Fruit fly (Drosophila melanogaster): ENCODE results near the gene CG44227.

Gene CG44227

dm6 chr3R:8650741-8651140 is 34.2 kb downstream of the CG44227 start, which contains the start of the genes Mkk4 and SLIRP2 (continued):
- peak; percentile 99 for TF ChIP-seq CG18619 (GFP tag; optimal IDR thresholded peaks at IDR 0.05)
- TF ChIP-seq Ravus (GFP tag; IDR thresholded peaks at IDR 0.05), result peak; percentile 97
- peak; percentile 99 for TF ChIP-seq CG15696 (tag; optimal IDR thresholded peaks at IDR 0.05)
- peak; percentile 87 for TF ChIP-seq Dref (GFP tag; IDR thresholded peaks at IDR 0.05)
- peak; percentile 73 for TF ChIP-seq pros (GFP tag; optimal IDR thresholded peaks at IDR 0.05)
- peak; percentile 45 for TF ChIP-seq gfzf (GFP tag; optimal IDR thresholded peaks at IDR 0.05)
- TF ChIP-seq Aef1 (GFP tag; IDR thresholded peaks at IDR 0.05), result peak; percentile 99
- TF ChIP-seq gt (GFP tag; IDR thresholded peaks at IDR 0.05), result peak; percentile 98
- no peak for TF ChIP-seq cad (GFP tag; optimal IDR thresholded peaks at IDR 0.05)
- TF ChIP-seq Drgx (GFP tag; IDR thresholded peaks at IDR 0.05), result peak; percentile 98
- peak; percentile 97 for TF ChIP-seq CG17912 (GFP tag; optimal IDR thresholded peaks at IDR 0.05)
- peak; percentile 78 for TF ChIP-seq Dip2 (GFP tag; IDR thresholded peaks at IDR 0.05)
- TF ChIP-seq tin (GFP tag; optimal IDR thresholded peaks at IDR 0.05), result peak; percentile 99
- peak; percentile 95 for TF ChIP-seq CkIIα-i1 (GFP tag; IDR thresholded peaks at IDR 0.05)
- TF ChIP-seq CG10431 (GFP tag; optimal IDR thresholded peaks at IDR 0.05), result peak; percentile 96
- peak; percentile 99 for TF ChIP-seq stc (GFP tag; IDR thresholded peaks at IDR 0.05)
- TF ChIP-seq Six4 (GFP tag; optimal IDR thresholded peaks at IDR 0.05), result peak; percentile 99
- peak; percentile 99 for TF ChIP-seq jumu (GFP tag; optimal IDR thresholded peaks at IDR 0.05)
- peak; percentile 92 for TF ChIP-seq Hey (tag; optimal IDR thresholded peaks at IDR 0.05)
- peak; percentile 99 for TF ChIP-seq ind (GFP tag; optimal IDR thresholded peaks at IDR 0.05)
- peak; percentile 98 for TF ChIP-seq ewg (GFP tag; optimal IDR thresholded peaks at IDR 0.05)
- TF ChIP-seq vfl (GFP tag; optimal IDR thresholded peaks at IDR 0.05), result peak; percentile 99
- peak; percentile 98 for TF ChIP-seq shn (GFP tag; optimal IDR thresholded peaks at IDR 0.05)
- peak; percentile 98 for TF ChIP-seq repo (GFP tag; optimal IDR thresholded peaks at IDR 0.05)
- TF ChIP-seq kah (GFP tag; optimal IDR thresholded peaks at IDR 0.05), result peak; percentile 94
- peak; percentile 99 for TF ChIP-seq CG2199 (GFP tag; IDR thresholded peaks at IDR 0.05)
- peak; percentile 98 for TF ChIP-seq pnt (GFP tag; optimal IDR thresholded peaks at IDR 0.05)
- no peak for TF ChIP-seq br (optimal IDR thresholded peaks at IDR 0.05)
- peak; percentile 99 for TF ChIP-seq CG4730 (GFP tag; IDR thresholded peaks at IDR 0.05)
- peak; percentile 91 for TF ChIP-seq grn (GFP tag; optimal IDR thresholded peaks at IDR 0.05)
- peak; percentile 97 for TF ChIP-seq ham (GFP tag; IDR thresholded peaks at IDR 0.05)
- TF ChIP-seq HLH3B (GFP tag; IDR thresholded peaks at IDR 0.05), result peak; percentile 99
- TF ChIP-seq CG1603 (tag; optimal IDR thresholded peaks at IDR 0.05), result peak; percentile 93
- peak; percentile 99 for TF ChIP-seq H15 (GFP tag; IDR thresholded peaks at IDR 0.05)
- TF ChIP-seq Mes4 (GFP tag; optimal IDR thresholded peaks at IDR 0.05), result peak; percentile 98
- peak; percentile 85 for TF ChIP-seq CG42726 (GFP tag; IDR thresholded peaks at IDR 0.05; ENCODE audit: partially characterized antibody)
- TF ChIP-seq mld (GFP tag; IDR thresholded peaks at IDR 0.05; ENCODE audit: partially characterized antibody), result peak; percentile 80
- peak; percentile 99 for TF ChIP-seq ranshi (GFP tag; IDR thresholded peaks at IDR 0.05)
- peak; percentile 77 for TF ChIP-seq CG2129 (GFP tag; IDR thresholded peaks at IDR 0.05; ENCODE audit: partially characterized antibody)
- peak; percentile 48 for TF ChIP-seq Dp (GFP tag; optimal IDR thresholded peaks at IDR 0.05)
- TF ChIP-seq bsh (GFP tag; optimal IDR thresholded peaks at IDR 0.05), result peak; percentile 95 to 99
- TF ChIP-seq CG14860 (GFP tag; IDR thresholded peaks at IDR 0.05; ENCODE audit: partially characterized antibody), result peak; percentile 81
- peak; percentile 85 for TF ChIP-seq vnd (GFP tag; IDR thresholded peaks at IDR 0.05; ENCODE audit: partially characterized antibody)
- peak; percentile 97 for TF ChIP-seq cas (GFP tag; IDR thresholded peaks at IDR 0.05)
- peak; percentile 98 for TF ChIP-seq CG8388 (GFP tag; optimal IDR thresholded peaks at IDR 0.05)
- no peak for TF ChIP-seq pita (GFP tag; optimal IDR thresholded peaks at IDR 0.05)
- peak; percentile 99 for TF ChIP-seq chm (GFP tag; IDR thresholded peaks at IDR 0.05)
- TF ChIP-seq sob (GFP tag; IDR thresholded peaks at IDR 0.05), result peak; percentile 99
- TF ChIP-seq CG7963 (GFP tag; IDR thresholded peaks at IDR 0.05; ENCODE audit: partially characterized antibody), result peak; percentile 82
- peak; percentile 99 for TF ChIP-seq CG13424 (tag; optimal IDR thresholded peaks at IDR 0.05)
- TF ChIP-seq schlank (tag; optimal IDR thresholded peaks at IDR 0.05), result peak; percentile 95
- peak; percentile 99 for TF ChIP-seq gro (GFP tag; optimal IDR thresholded peaks at IDR 0.05)
